Worm (Caenorhabditis elegans) whole organism, L1 larva: Measurements from ENCODE around the gene tbcb-1.
A peak's percentile ranks its signal among the peaks of the same experiment; 100 is the strongest.

Experiments
- elt-2 ChIP-seq: sonication (generic microtip); optimal IDR thresholded peaks from 2 replicates; lab custom pipeline; 2016; ENCODE audit warnings: missing genetic modification characterization, mild to moderate bottlenecking, inconsistent platforms, missing compliant biosample characterization, missing genetic modification reagents
- elt-3 ChIP-seq, 6 experiments: fragments of 150-350 bp in 1 of 6; sonication (generic microtip); optimal IDR thresholded peaks; 2 replicates each; lab custom pipeline; 2017 to 2018; ENCODE audit warnings: missing biosample characterization in 6 of 6, missing genetic modification characterization in 6 of 6, inconsistent platforms in 1 of 6
- hlh-4 ChIP-seq: sonication (generic microtip); optimal IDR thresholded peaks from 2 replicates; lab custom pipeline; 2016; ENCODE audit warnings: mild to moderate bottlenecking, missing genetic modification characterization, missing compliant biosample characterization
- hpl-2 ChIP-seq: fragments of 150-350 bp; optimal IDR thresholded peaks from 2 replicates; lab custom pipeline; 2014; ENCODE audit warnings: missing biosample characterization, missing genetic modification reagents, missing genetic modification characterization
- jun-1 ChIP-seq: fragments of 150-350 bp; optimal IDR thresholded peaks from 2 replicates; lab custom pipeline; 2014; ENCODE audit warnings: missing biosample characterization, missing genetic modification reagents, missing genetic modification characterization
- lin-14 ChIP-seq: fragments of 200-800 bp; sonication (Bioruptor generic); optimal IDR thresholded peaks from 2 replicates; lab custom pipeline; 2018; ENCODE audit warnings: mild to moderate bottlenecking, missing genetic modification characterization, moderate library complexity, missing compliant biosample characterization
- lir-3 ChIP-seq: sonication (generic microtip); optimal IDR thresholded peaks from 2 replicates; lab custom pipeline; 2016; ENCODE audit warnings: mild to moderate bottlenecking, missing genetic modification characterization, moderate library complexity, missing compliant biosample characterization; ENCODE audit not compliant: poor library complexity
- mef-2 ChIP-seq: fragments of 150-350 bp; optimal IDR thresholded peaks from 2 replicates; lab custom pipeline; 2014; ENCODE audit warnings: missing biosample characterization, missing genetic modification characterization
- nhr-12 ChIP-seq: sonication (generic microtip); optimal IDR thresholded peaks from 2 replicates; lab custom pipeline; 2017; ENCODE audit warnings: missing biosample characterization, missing genetic modification characterization
- nhr-20 ChIP-seq: sonication (generic microtip); optimal IDR thresholded peaks from 2 replicates; lab custom pipeline; 2016; ENCODE audit warnings: mild to moderate bottlenecking, missing genetic modification characterization, missing compliant biosample characterization
- nhr-71 ChIP-seq: sonication (generic microtip); optimal IDR thresholded peaks from 2 replicates; lab custom pipeline; 2016; ENCODE audit warnings: mild to moderate bottlenecking, missing genetic modification characterization, moderate library complexity, missing compliant biosample characterization
- pax-3 ChIP-seq: fragments of 200-800 bp; sonication (Bioruptor generic); optimal IDR thresholded peaks from 2 replicates; lab custom pipeline; 2018; ENCODE audit warnings: mild to moderate bottlenecking, missing genetic modification characterization, moderate library complexity, missing compliant biosample characterization
- skn-1 ChIP-seq: fragments of 150-350 bp; optimal IDR thresholded peaks from 2 replicates; lab custom pipeline; 2014; ENCODE audit warnings: missing biosample characterization, missing genetic modification characterization
- unc-30 ChIP-seq: sonication (generic microtip); optimal IDR thresholded peaks from 2 replicates; lab custom pipeline; 2017; ENCODE audit warnings: missing biosample characterization, missing genetic modification characterization
- zip-4 ChIP-seq: fragments of 200-800 bp; sonication (Bioruptor generic); optimal IDR thresholded peaks from 2 replicates; lab custom pipeline; 2018; ENCODE audit warnings: mild to moderate bottlenecking, missing genetic modification characterization, moderate library complexity, missing compliant biosample characterization
- ztf-4 ChIP-seq: fragments of 150-350 bp; optimal IDR thresholded peaks from 2 replicates; lab custom pipeline; 2014; ENCODE audit warnings: missing biosample characterization, missing genetic modification characterization

Gene tbcb-1

ce11 chrV:13638040-13638439, 46.1 kb downstream of the tbcb-1 start:
- TF ChIP-seq lir-3 (tag; lab: Kevin White, UChicago) (no peak), mef-2 (tag; lab: Kevin White, UChicago) (no peak), lin-14 (GFP tag; lab: Kevin White, UChicago) (peak; percentile 14), hpl-2 (GFP tag; lab: Kevin White, UChicago) (no peak), nhr-20 (tag; lab: Kevin White, UChicago) (no peak), elt-3 (tag; optimal IDR thresholded peaks at IDR 0.05; lab: Kevin White, UChicago) (no peak), nhr-12 (no peak), zip-4 (GFP tag; lab: Kevin White, UChicago) (no peak), elt-2 (tag; lab: Kevin White, UChicago) (peak; percentile 94), ztf-4 (tag; lab: Kevin White, UChicago) (no peak), nhr-71 (tag; lab: Kevin White, UChicago) (peak; percentile 20), jun-1 (tag; lab: Kevin White, UChicago) (peak; percentile 3), pax-3 (peak; percentile 30), hlh-4 (no peak), unc-30 (tag; lab: Kevin White, UChicago) (no peak), skn-1 (no peak)
